Worm (Caenorhabditis elegans) whole organism, late embryonic: ENCODE measurements around the gene npl-4.1.

Experiments
- T23F11.4 ChIP-seq: fragments of 200-800 bp; sonication (Bioruptor generic); optimal IDR thresholded peaks from 2 replicates; lab custom pipeline; 2018; ENCODE audit warnings: mild to moderate bottlenecking, missing genetic modification characterization, missing compliant biosample characterization
- ama-1 ChIP-seq: fragments of 150-350 bp; optimal IDR thresholded peaks from 2 replicates; lab custom pipeline; 2014
- ceh-2 ChIP-seq: sonication (generic microtip); optimal IDR thresholded peaks from 2 replicates; lab custom pipeline; 2016; ENCODE audit warnings: missing genotype, missing genetic modification characterization, missing compliant biosample characterization
- nhr-11 ChIP-seq: fragments of 150-350 bp; optimal IDR thresholded peaks from 2 replicates; lab custom pipeline; 2014; ENCODE audit warnings: missing biosample characterization, missing genetic modification characterization
- pag-3 ChIP-seq: sonication (generic microtip); optimal IDR thresholded peaks from 2 replicates; lab custom pipeline; 2016; ENCODE audit warnings: missing compliant biosample characterization, missing genetic modification characterization, borderline replicate concordance

ce11 chrII:5668830-5669229 is 37.7 kb downstream of the npl-4.1 start, which contains the start of gene C25H3.7:
- TF ChIP-seq ama-1 (lab: Kevin White, UChicago) (no peak), T23F11.4 (GFP tag; lab: Kevin White, UChicago) (no peak), ceh-2 (tag; lab: Kevin White, UChicago) (no peak), nhr-11 (no peak), pag-3 (tag; lab: Kevin White, UChicago) (no peak)
